Worm (Caenorhabditis elegans): ENCODE results near the gene hil-4.

DNA sequence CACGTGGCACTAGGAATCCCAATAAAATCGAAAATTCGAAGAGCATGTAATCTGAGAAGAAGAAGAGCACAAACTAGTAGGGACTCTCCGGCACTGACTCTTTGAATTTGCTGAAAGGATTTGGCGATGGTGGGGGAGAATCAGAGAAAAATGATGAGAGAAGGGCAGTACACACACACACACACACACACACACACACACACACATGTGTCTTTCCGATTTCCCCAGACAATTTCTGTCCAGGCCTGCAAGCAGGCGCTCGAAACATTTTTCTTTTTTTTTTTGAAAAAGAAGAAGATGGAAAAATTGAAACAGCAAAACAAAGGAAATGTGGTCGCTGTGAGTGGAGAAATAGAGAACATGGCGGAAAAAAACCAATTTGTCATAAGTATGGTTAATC lies 24.0 kb upstream of the hil-4 start, which contains the start of gene tig-2:
- TF ChIP-seq mdl-1 (tag; optimal IDR thresholded peaks at IDR 0.05) (no peak), skn-1 (tag; optimal IDR thresholded peaks at IDR 0.05) (no peak), nhr-12 (tag; optimal IDR thresholded peaks at IDR 0.05) (no peak), lin-15B (tag; optimal IDR thresholded peaks at IDR 0.05) (no peak)

Data from whole organism, L3 larva.